Worm (Caenorhabditis elegans): ENCODE measurements around the gene Y75B8A.10.

DNA sequence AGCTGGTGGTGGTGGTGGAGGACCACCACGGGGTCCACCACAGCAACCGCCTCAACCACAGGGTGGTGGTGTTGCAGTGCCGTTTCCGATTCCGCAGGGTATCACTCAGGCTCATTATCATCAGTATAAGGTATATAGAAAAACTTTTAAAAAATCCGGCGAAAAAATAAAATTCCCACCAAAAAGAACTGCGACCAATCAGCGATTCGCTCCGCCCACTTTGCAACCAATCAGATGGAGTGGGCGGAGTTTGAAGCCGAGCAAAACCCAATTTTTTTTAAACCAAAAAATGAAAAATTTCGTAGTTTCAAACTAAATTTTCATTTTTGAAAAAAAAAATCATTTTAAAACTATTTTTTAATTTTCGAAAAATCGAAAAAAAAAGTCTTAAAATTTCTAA lies 21.9 kb downstream of the Y75B8A.10 start:
- TF ChIP-seq nhr-12 (tag; optimal IDR thresholded peaks at IDR 0.05) (no peak), nhr-23 (tag; optimal IDR thresholded peaks at IDR 0.05) (no peak), elt-1 (tag; optimal IDR thresholded peaks at IDR 0.05) (no peak), snpc-4 (tag; optimal IDR thresholded peaks at IDR 0.05) (no peak), unc-39 (tag; optimal IDR thresholded peaks at IDR 0.05) (no peak)

Data from whole organism, L2 larva.